Worm (Caenorhabditis elegans) whole organism, late embryonic: ENCODE data around the gene nhr-210.

Experiments used
- F13H6.1 ChIP-seq: sonication (generic microtip); optimal IDR thresholded peaks from 2 replicates; lab custom pipeline; 2016; ENCODE audit warnings: missing genetic modification characterization, missing compliant biosample characterization
- K09A11.1 ChIP-seq: sonication (generic microtip); optimal IDR thresholded peaks from 2 replicates; lab custom pipeline; 2017; ENCODE audit warnings: antibody characterized with exemption, mild to moderate bottlenecking, missing genetic modification characterization, missing compliant biosample characterization; ENCODE audit not compliant: insufficient read depth
- T23F11.4 ChIP-seq: fragments of 200-800 bp; sonication (Bioruptor generic); optimal IDR thresholded peaks from 2 replicates; lab custom pipeline; 2018; ENCODE audit warnings: mild to moderate bottlenecking, missing genetic modification characterization, missing compliant biosample characterization
- ceh-14 ChIP-seq: sonication (generic microtip); optimal IDR thresholded peaks from 2 replicates; lab custom pipeline; 2016; ENCODE audit warnings: missing genotype, missing genetic modification characterization, missing compliant biosample characterization
- ceh-2 ChIP-seq: sonication (generic microtip); optimal IDR thresholded peaks from 2 replicates; lab custom pipeline; 2016; ENCODE audit warnings: missing genotype, missing genetic modification characterization, missing compliant biosample characterization
- ceh-24 ChIP-seq: sonication (generic microtip); optimal IDR thresholded peaks from 2 replicates; lab custom pipeline; 2016; ENCODE audit warnings: mild to moderate bottlenecking, missing genetic modification characterization, missing compliant biosample characterization
- ceh-30 ChIP-seq: fragments of 150-350 bp; optimal IDR thresholded peaks from 2 replicates; lab custom pipeline; 2014; ENCODE audit warnings: missing biosample characterization, missing genetic modification characterization
- ceh-31 ChIP-seq: sonication (generic microtip); optimal IDR thresholded peaks from 2 replicates; lab custom pipeline; 2016; ENCODE audit warnings: missing genetic modification characterization, missing compliant biosample characterization
- ceh-34 ChIP-seq: sonication (generic microtip); optimal IDR thresholded peaks from 2 replicates; lab custom pipeline; 2016; ENCODE audit warnings: mild to moderate bottlenecking, missing genetic modification characterization, missing compliant biosample characterization
- ceh-48 ChIP-seq: sonication (generic microtip); optimal IDR thresholded peaks from 2 replicates; lab custom pipeline; 2016; ENCODE audit warnings: missing genetic modification characterization, inconsistent platforms, missing compliant biosample characterization
- ceh-6 ChIP-seq: fragments of 200-800 bp; sonication (Bioruptor generic); optimal IDR thresholded peaks from 2 replicates; lab custom pipeline; 2018; ENCODE audit warnings: mild to moderate bottlenecking, missing genetic modification characterization, missing compliant biosample characterization
- dmd-4 ChIP-seq: sonication (generic microtip); optimal IDR thresholded peaks from 2 replicates; lab custom pipeline; 2016; ENCODE audit warnings: borderline replicate concordance, missing genetic modification characterization, missing compliant biosample characterization
- dve-1 ChIP-seq: sonication (generic microtip); optimal IDR thresholded peaks from 2 replicates; lab custom pipeline; 2017; ENCODE audit warnings: antibody characterized with exemption, mild to moderate bottlenecking, missing genetic modification characterization, missing compliant biosample characterization
- elt-2 ChIP-seq: sonication (generic microtip); optimal IDR thresholded peaks from 2 replicates; lab custom pipeline; 2016; ENCODE audit warnings: missing genetic modification reagents, missing genetic modification characterization, missing compliant biosample characterization
- elt-4 ChIP-seq: sonication (generic microtip); optimal IDR thresholded peaks from 2 replicates; lab custom pipeline; 2016; ENCODE audit warnings: missing genetic modification characterization, missing compliant biosample characterization
- ets-4 ChIP-seq: sonication (generic microtip); optimal IDR thresholded peaks from 2 replicates; lab custom pipeline; 2016; ENCODE audit warnings: missing genetic modification characterization, missing compliant biosample characterization
- eyg-1 ChIP-seq: sonication (generic microtip); optimal IDR thresholded peaks from 2 replicates; lab custom pipeline; 2016; ENCODE audit warnings: missing genotype, missing genetic modification characterization, missing compliant biosample characterization
- fkh-10 ChIP-seq: fragments of 150-350 bp; optimal IDR thresholded peaks from 2 replicates; lab custom pipeline; 2014; ENCODE audit warnings: missing biosample characterization, missing genetic modification reagents, missing genetic modification characterization
- fkh-6 ChIP-seq: sonication (generic microtip); optimal IDR thresholded peaks from 2 replicates; lab custom pipeline; 2016; ENCODE audit warnings: missing genetic modification characterization, missing compliant biosample characterization
- hlh-15 ChIP-seq: sonication (generic microtip); optimal IDR thresholded peaks from 2 replicates; lab custom pipeline; 2016; ENCODE audit warnings: missing genetic modification characterization, missing compliant biosample characterization
- hlh-30 ChIP-seq: sonication (generic microtip); optimal IDR thresholded peaks from 2 replicates; lab custom pipeline; 2017; ENCODE audit warnings: antibody characterized with exemption, missing genetic modification characterization, missing compliant biosample characterization; ENCODE audit not compliant: insufficient read depth
- hlh-6 ChIP-seq: sonication (generic microtip); optimal IDR thresholded peaks from 2 replicates; lab custom pipeline; 2016; ENCODE audit warnings: missing genotype, missing genetic modification characterization, missing compliant biosample characterization
- hlh-8 ChIP-seq: sonication (generic microtip); optimal IDR thresholded peaks from 2 replicates; lab custom pipeline; 2016; ENCODE audit warnings: missing genotype, missing genetic modification characterization, missing compliant biosample characterization
- madf-2 ChIP-seq: sonication (generic microtip); optimal IDR thresholded peaks from 2 replicates; lab custom pipeline; 2017; ENCODE audit warnings: missing genetic modification characterization, missing compliant biosample characterization
- nfya-1 ChIP-seq: sonication (generic microtip); optimal IDR thresholded peaks from 2 replicates; lab custom pipeline; 2017; ENCODE audit warnings: missing genetic modification characterization, mild to moderate bottlenecking, missing compliant biosample characterization, antibody characterized with exemption, moderate library complexity
- odd-2 ChIP-seq: sonication (generic microtip); optimal IDR thresholded peaks from 2 replicates; lab custom pipeline; 2017; ENCODE audit warnings: antibody characterized with exemption, mild to moderate bottlenecking, missing genetic modification characterization, missing compliant biosample characterization
- pag-3 ChIP-seq: sonication (generic microtip); optimal IDR thresholded peaks from 2 replicates; lab custom pipeline; 2016; ENCODE audit warnings: missing compliant biosample characterization, missing genetic modification characterization, borderline replicate concordance
- pqm-1 ChIP-seq: sonication (generic microtip); optimal IDR thresholded peaks from 2 replicates; lab custom pipeline; 2016; ENCODE audit warnings: missing genetic modification characterization, missing compliant biosample characterization
- rnt-1 ChIP-seq: sonication (generic microtip); optimal IDR thresholded peaks from 2 replicates; lab custom pipeline; 2016; ENCODE audit warnings: missing genetic modification characterization, missing compliant biosample characterization
- sox-2 ChIP-seq: fragments of 200-800 bp; sonication (Bioruptor generic); IDR thresholded peaks from 2 replicates; pipeline ENCODE4 v1.3.6; 2022; ENCODE audit warnings: missing genetic modification reagents, missing genetic modification characterization, missing compliant biosample characterization
- sox-4 ChIP-seq: sonication (generic microtip); optimal IDR thresholded peaks from 2 replicates; lab custom pipeline; 2017; ENCODE audit warnings: mild to moderate bottlenecking, missing genetic modification characterization, inconsistent platforms, missing compliant biosample characterization
- syd-9 ChIP-seq: sonication (generic microtip); optimal IDR thresholded peaks from 2 replicates; lab custom pipeline; 2016; ENCODE audit warnings: mild to moderate bottlenecking, missing genetic modification characterization, moderate library complexity, missing compliant biosample characterization
- ttx-3 ChIP-seq: sonication (generic microtip); optimal IDR thresholded peaks from 2 replicates; lab custom pipeline; 2016; ENCODE audit warnings: missing genetic modification reagents, missing genetic modification characterization, missing compliant biosample characterization
- unc-42 ChIP-seq: sonication (generic microtip); optimal IDR thresholded peaks from 2 replicates; lab custom pipeline; 2016; ENCODE audit warnings: missing genotype, missing genetic modification characterization, missing compliant biosample characterization
- ztf-16 ChIP-seq: sonication (generic microtip); optimal IDR thresholded peaks from 2 replicates; lab custom pipeline; 2017; ENCODE audit warnings: missing genetic modification characterization, missing compliant biosample characterization

The nhr-210 gene

DNA sequence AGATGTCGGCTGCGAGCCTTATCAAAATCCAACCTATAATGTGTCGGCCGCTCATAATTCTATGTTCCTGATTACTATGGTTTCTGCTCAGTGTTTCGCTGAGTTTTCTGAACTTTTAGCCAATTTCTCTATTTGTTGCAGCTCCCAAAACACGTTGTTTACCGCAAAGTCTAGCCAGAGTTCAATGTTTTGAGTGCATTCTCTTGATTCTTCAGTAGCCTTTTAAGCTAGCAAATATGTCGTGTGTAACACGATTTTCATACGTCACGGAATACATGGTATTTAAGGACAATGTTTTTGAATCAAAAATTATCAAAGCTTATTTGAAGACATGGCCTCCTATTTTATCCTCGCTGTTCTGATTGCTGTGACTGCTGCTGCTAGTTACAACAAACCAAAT lies 14.2 kb downstream of the nhr-210 start, which contains the start of gene srlf-19:
Gene srlf-19 (plus strand): TSS at position 301 of the 400 bp plus-strand sequence.
- TF ChIP-seq nfya-1 (tag; lab: Kevin White, UChicago), result no peak

DNA sequence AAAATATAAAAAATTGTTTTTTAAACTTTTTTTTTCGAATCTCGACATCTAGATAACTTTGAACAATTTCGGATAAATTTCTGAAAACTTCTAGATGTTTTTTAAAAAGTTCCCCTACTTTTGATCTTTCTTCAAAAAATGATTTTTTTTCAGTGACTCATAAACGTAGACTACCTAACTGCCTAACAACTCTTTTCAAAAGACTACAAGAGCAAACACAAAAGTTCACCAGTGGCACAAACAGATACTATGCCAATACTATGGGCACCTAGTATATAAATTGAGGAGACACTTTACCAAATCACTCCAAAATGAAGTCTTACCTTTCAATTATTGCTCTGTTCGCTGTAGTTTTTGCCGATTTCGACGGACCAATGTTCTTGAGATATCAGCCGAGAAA lies 15.6 kb downstream of the nhr-210 start, which contains the start of gene srlf-35:
Gene srlf-35 (plus strand): TSS at position 301 of the 400 bp plus-strand sequence.
- TF ChIP-seq hlh-15 (tag; lab: Kevin White, UChicago), result no peak
- no peak for TF ChIP-seq F13H6.1 (tag; lab: Kevin White, UChicago)
- no peak for TF ChIP-seq ceh-24 (tag; lab: Kevin White, UChicago)
- no peak for TF ChIP-seq nfya-1 (tag; lab: Kevin White, UChicago)
- TF ChIP-seq fkh-10 (GFP tag; lab: Kevin White, UChicago), result no peak
- no peak for TF ChIP-seq fkh-6 (tag; lab: Kevin White, UChicago)
- no peak for TF ChIP-seq madf-2 (tag; lab: Kevin White, UChicago)
- no peak for TF ChIP-seq unc-42 (tag; lab: Kevin White, UChicago)
- no peak for TF ChIP-seq ceh-14 (tag; lab: Kevin White, UChicago)
- no peak for TF ChIP-seq ceh-31 (tag; lab: Kevin White, UChicago)

DNA sequence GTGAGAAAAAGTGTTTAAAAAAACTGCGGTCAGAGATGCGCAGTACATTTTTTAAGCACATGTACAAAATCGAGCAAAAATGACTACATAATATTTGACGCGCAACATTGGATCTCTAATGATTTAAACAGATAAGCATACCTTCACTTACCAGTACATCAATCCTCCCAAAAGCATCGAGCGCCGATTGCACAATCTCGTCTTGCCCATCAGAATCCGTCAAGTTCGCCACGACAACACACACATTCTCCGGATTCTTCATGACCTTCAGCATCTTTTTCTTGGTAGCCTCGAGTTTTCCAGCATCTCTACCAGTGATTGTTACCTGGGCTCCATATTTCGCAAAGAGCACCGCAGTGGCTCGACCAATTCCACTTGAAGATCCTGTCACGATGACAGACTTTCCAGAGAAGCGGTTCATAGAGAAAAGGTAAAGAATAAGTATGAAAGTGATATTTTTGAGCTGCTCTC lies 16.5 kb downstream of the nhr-210 start, which contains the start of gene T01G6.10:
Gene T01G6.10 (minus strand): TSS at position 421 of the 471 bp plus-strand sequence.
- TF ChIP-seq ceh-24 (tag; lab: Kevin White, UChicago) (no peak), ttx-3 (no peak), dmd-4 (tag; lab: Kevin White, UChicago) (no peak), dve-1 (tag; lab: Kevin White, UChicago) (no peak), pqm-1 (tag; lab: Kevin White, UChicago) (no peak), T23F11.4 (GFP tag; lab: Kevin White, UChicago) (no peak), odd-2 (tag; lab: Kevin White, UChicago) (no peak), ceh-34 (no peak), K09A11.1 (no peak), fkh-10 (GFP tag; lab: Kevin White, UChicago) (no peak), ztf-16 (tag; lab: Kevin White, UChicago) (no peak), eyg-1 (tag; lab: Kevin White, UChicago) (no peak)

DNA sequence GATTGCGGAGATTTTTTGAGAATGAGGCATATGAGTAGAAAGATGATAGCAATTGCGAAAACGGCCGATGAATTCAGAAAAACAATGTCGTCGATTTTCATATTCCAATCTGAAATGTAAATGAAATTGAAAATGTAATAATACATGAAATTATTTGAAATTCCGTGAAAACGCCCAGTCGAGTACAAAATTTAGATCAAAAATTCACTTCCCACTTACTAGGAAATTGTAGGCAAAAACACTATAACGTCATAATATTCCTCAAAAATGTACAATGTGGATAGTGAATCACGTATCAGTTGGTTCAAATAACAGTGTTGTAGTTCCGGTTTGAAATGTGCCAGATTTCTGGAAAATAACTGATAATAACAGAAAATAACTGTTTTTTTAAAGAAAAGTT lies 18.1 kb downstream of the nhr-210 start, which contains the start of gene str-256:
Gene str-256 (minus strand): TSS at position 101 of the 400 bp plus-strand sequence.
- no peak for TF ChIP-seq hlh-8 (tag; lab: Kevin White, UChicago)
- TF ChIP-seq ets-4 (tag; lab: Kevin White, UChicago), result no peak
- no peak for TF ChIP-seq ttx-3
- TF ChIP-seq ceh-48, result no peak
- no peak for TF ChIP-seq ceh-6 (GFP tag; lab: Kevin White, UChicago)
- no peak for TF ChIP-seq ceh-14 (tag; lab: Kevin White, UChicago)
- no peak for TF ChIP-seq ceh-2 (tag; lab: Kevin White, UChicago)
- TF ChIP-seq pag-3 (tag; lab: Kevin White, UChicago), result no peak
- TF ChIP-seq ceh-30 (tag; lab: Kevin White, UChicago), result no peak
- no peak for TF ChIP-seq elt-4 (tag; lab: Kevin White, UChicago)
- TF ChIP-seq sox-2 (GFP tag; lab: Robert Waterston, UW), result no peak
- no peak for TF ChIP-seq F13H6.1 (tag; lab: Kevin White, UChicago)
- TF ChIP-seq sox-4, result no peak
- no peak for TF ChIP-seq eyg-1 (tag; lab: Kevin White, UChicago)
- TF ChIP-seq rnt-1, result no peak
- TF ChIP-seq, all 69 proteins: peak for 0

DNA sequence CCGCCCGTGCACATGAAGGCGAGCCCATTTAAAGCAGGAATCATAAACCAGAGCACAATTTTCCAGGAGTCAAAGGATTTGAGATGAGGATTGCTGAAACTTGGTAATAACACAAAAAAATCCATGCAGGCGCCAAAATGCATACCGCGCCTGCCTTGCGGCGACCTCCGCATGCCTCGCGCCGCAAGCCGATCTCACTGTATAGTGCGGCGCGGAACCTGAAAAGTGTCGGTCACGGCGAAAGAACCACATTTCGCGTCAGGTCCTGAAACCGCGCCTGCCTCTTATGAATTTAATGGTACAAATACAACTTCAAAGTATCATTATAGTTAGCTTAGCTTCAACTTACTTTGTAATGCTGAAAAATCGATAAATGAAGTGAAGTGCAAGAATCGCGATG lies 18.8 kb downstream of the nhr-210 start:
- no peak for TF ChIP-seq elt-2 (tag; lab: Kevin White, UChicago)
- TF ChIP-seq syd-9 (tag; lab: Kevin White, UChicago), result no peak
- TF ChIP-seq F13H6.1 (tag; lab: Kevin White, UChicago), result no peak
- no peak for TF ChIP-seq hlh-30 (tag; lab: Kevin White, UChicago)
- no peak for TF ChIP-seq madf-2 (tag; lab: Kevin White, UChicago)
- no peak for TF ChIP-seq hlh-6
